Fruit fly (Drosophila melanogaster): ENCODE measurements around the gene tkv.

dm6 chr2L:5214981-5215380 lies 56.2 kb downstream of the tkv start, which contains the start of gene CG7742:
- TF ChIP-seq CTCF (optimal IDR thresholded peaks at IDR 0.05) (no peak), CG8478 (optimal IDR thresholded peaks at IDR 0.05) (no peak)

Data from S2 (cell line).